Worm (Caenorhabditis elegans) whole organism, L3 larva: ENCODE results near the gene T24D3.2.

Experiments
- ZK546.5 ChIP-seq: sonication (generic microtip); optimal IDR thresholded peaks from 2 replicates; lab custom pipeline; 2017; ENCODE audit warnings: missing biosample characterization, missing genetic modification characterization
- aly-2 ChIP-seq: fragments of 150-350 bp; optimal IDR thresholded peaks from 2 replicates; lab custom pipeline; 2014; ENCODE audit warnings: missing biosample characterization, missing genetic modification characterization
- ceh-82 ChIP-seq: fragments of 150-350 bp; optimal IDR thresholded peaks from 2 replicates; lab custom pipeline; 2014; ENCODE audit warnings: missing biosample characterization, missing genetic modification characterization
- elt-3 ChIP-seq, 3 experiments: fragments of 150-350 bp in 1 of 3; sonication (generic microtip) in 2 of 3; optimal IDR thresholded peaks; 2 replicates in 2 of 3; 4 replicates in 1 of 3; lab custom pipeline; 2014 to 2017; ENCODE audit warnings: missing biosample characterization in 3 of 3, missing genetic modification characterization in 3 of 3
- nhr-11 ChIP-seq: fragments of 150-350 bp; optimal IDR thresholded peaks from 2 replicates; lab custom pipeline; 2014; ENCODE audit warnings: missing biosample characterization, missing genetic modification characterization
- nhr-25 ChIP-seq: sonication (generic microtip); optimal IDR thresholded peaks from 2 replicates; lab custom pipeline; 2017; ENCODE audit warnings: missing biosample characterization, missing genetic modification characterization
- nhr-76 ChIP-seq: fragments of 150-350 bp; sonication (generic microtip); optimal IDR thresholded peaks from 5 replicates; lab custom pipeline; 2014; ENCODE audit warnings: missing biosample characterization, missing genetic modification characterization
- pha-4 ChIP-seq: fragments of 150-350 bp; optimal IDR thresholded peaks from 2 replicates; lab custom pipeline; 2014; ENCODE audit warnings: missing biosample characterization, missing genetic modification reagents, missing genetic modification characterization
- pqm-1 ChIP-seq: fragments of 150-350 bp; optimal IDR thresholded peaks from 2 replicates; lab custom pipeline; 2017; ENCODE audit warnings: missing biosample characterization, missing genetic modification characterization, inconsistent platforms
- skn-1 ChIP-seq: fragments of 150-350 bp; optimal IDR thresholded peaks from 2 replicates; lab custom pipeline; 2014; ENCODE audit warnings: missing biosample characterization, missing genetic modification characterization
- snpc-4 ChIP-seq: fragments of 150-350 bp; optimal IDR thresholded peaks from 2 replicates; lab custom pipeline; 2014; ENCODE audit warnings: missing biosample characterization, missing genetic modification characterization
- unc-62 ChIP-seq: fragments of 150-350 bp; sonication (generic microtip); optimal IDR thresholded peaks from 4 replicates; lab custom pipeline; 2014; ENCODE audit warnings: missing biosample characterization, missing genetic modification reagents, missing genetic modification characterization

DNA sequence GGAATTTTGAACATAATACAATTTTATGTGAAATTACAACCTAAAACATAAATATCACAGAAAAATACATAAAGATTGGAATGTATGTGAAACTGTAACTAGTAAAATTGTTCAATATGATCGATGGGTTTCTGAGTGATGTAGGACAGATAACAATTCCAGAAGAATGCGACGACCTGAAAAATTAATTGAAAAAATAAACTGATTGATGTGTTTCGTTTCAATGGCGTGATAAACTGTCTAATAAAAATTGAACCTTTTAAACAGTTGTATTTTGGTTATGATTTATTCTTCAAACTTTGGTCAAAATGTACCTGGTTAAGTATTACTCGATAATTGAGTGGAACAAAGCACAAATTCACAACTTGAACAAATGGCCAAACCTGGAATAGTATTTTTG is 25.7 kb downstream of the T24D3.2 start:
- no peak for TF ChIP-seq unc-62
- no peak for TF ChIP-seq snpc-4 (tag; lab: Kevin White, UChicago)
- no peak for TF ChIP-seq elt-3 (tag; optimal IDR thresholded peaks at IDR 0.05; lab: Kevin White, UChicago)
- no peak for TF ChIP-seq aly-2 (tag; lab: Kevin White, UChicago)
- TF ChIP-seq pha-4 = no peak
- TF ChIP-seq ceh-82 = no peak
- no peak for TF ChIP-seq ZK546.5 (tag; lab: Kevin White, UChicago)
- no peak for TF ChIP-seq nhr-25
- no peak for TF ChIP-seq skn-1
- no peak for TF ChIP-seq pqm-1 (tag; lab: Kevin White, UChicago)
- no peak for TF ChIP-seq nhr-11 (tag; lab: Kevin White, UChicago)
- TF ChIP-seq nhr-76 = no peak
